Fruit fly (Drosophila melanogaster) whole organism, embryonic: Measurements from ENCODE around the gene CG8516.
A peak's percentile ranks its signal among the peaks of the same experiment; 100 is the strongest.

Source experiments
- CG10431 ChIP-seq: fragments of 200-800 bp; sonication (Bioruptor generic); optimal IDR thresholded peaks from 3 replicates; lab custom pipeline; 2018; ENCODE audit warnings: missing biosample characterization, mild to moderate bottlenecking, missing genetic modification characterization
- CG10959 ChIP-seq: fragments of 200-800 bp; sonication (Bioruptor generic); IDR thresholded peaks from 2 replicates; pipeline ENCODE4 v1.3.6; 2022; ENCODE audit warnings: missing biosample characterization, missing genetic modification characterization
- CG11247 ChIP-seq: fragments of 200-800 bp; sonication (Bioruptor generic); IDR thresholded peaks from 2 replicates; pipeline ENCODE4 v1.3.6; 2022; ENCODE audit warnings: missing biosample characterization, missing genetic modification characterization
- CG11398 ChIP-seq: fragments of 200-800 bp; sonication (Bioruptor generic); optimal IDR thresholded peaks from 2 replicates; lab custom pipeline; 2016; ENCODE audit warnings: missing biosample characterization, missing genetic modification characterization
- CG11504 ChIP-seq: fragments of 200-800 bp; sonication (Bioruptor generic); optimal IDR thresholded peaks from 3 replicates; lab custom pipeline; 2019; ENCODE audit warnings: missing biosample characterization, mild to moderate bottlenecking, missing genetic modification characterization, moderate library complexity
- CG13287 ChIP-seq: fragments of 200-800 bp; sonication (Bioruptor generic); IDR thresholded peaks from 2 replicates; pipeline ENCODE4 v1.3.6; 2022; ENCODE audit warnings: missing biosample characterization, missing genetic modification characterization; ENCODE audit not compliant: partially characterized antibody
- CG13424 ChIP-seq: fragments of 200-800 bp; sonication (Bioruptor generic); optimal IDR thresholded peaks from 2 replicates; lab custom pipeline; 2019; ENCODE audit warnings: missing biosample characterization, mild to moderate bottlenecking, missing genetic modification characterization, moderate library complexity
- CG13894 ChIP-seq: fragments of 200-800 bp; sonication (Bioruptor generic); optimal IDR thresholded peaks from 3 replicates; lab custom pipeline; 2018; ENCODE audit warnings: missing biosample characterization, mild to moderate bottlenecking, missing genetic modification characterization, moderate library complexity
- CG15479 ChIP-seq: fragments of 200-800 bp; sonication (Bioruptor generic); optimal IDR thresholded peaks from 3 replicates; lab custom pipeline; 2019; ENCODE audit warnings: missing biosample characterization, mild to moderate bottlenecking, missing genetic modification characterization, moderate library complexity
- CG17612 ChIP-seq: fragments of 200-800 bp; sonication (Bioruptor generic); IDR thresholded peaks from 2 replicates; pipeline ENCODE4 v1.3.6; 2022; ENCODE audit warnings: missing biosample characterization, missing genetic modification characterization
- CG18262 ChIP-seq: fragments of 200-800 bp; optimal IDR thresholded peaks from 3 replicates; lab custom pipeline; 2019; ENCODE audit warnings: missing biosample characterization, mild to moderate bottlenecking, missing genetic modification characterization, moderate library complexity
- CG30020 ChIP-seq: fragments of 200-800 bp; optimal IDR thresholded peaks from 2 replicates; lab custom pipeline; 2019; ENCODE audit warnings: missing biosample characterization, mild to moderate bottlenecking, missing genetic modification characterization, moderate library complexity
- CG31224 ChIP-seq: fragments of 200-800 bp; sonication (Bioruptor generic); IDR thresholded peaks from 2 replicates; pipeline ENCODE4 v1.3.6; 2022; ENCODE audit warnings: missing biosample characterization, missing genetic modification characterization
- CG31365 ChIP-seq: fragments of 200-800 bp; sonication (Bioruptor generic); optimal IDR thresholded peaks from 2 replicates; lab custom pipeline; 2018; ENCODE audit warnings: missing biosample characterization, mild to moderate bottlenecking, missing genetic modification characterization
- CG3995 ChIP-seq: fragments of 200-800 bp; sonication (Bioruptor generic); optimal IDR thresholded peaks from 3 replicates; lab custom pipeline; 2016; ENCODE audit warnings: missing biosample characterization, missing genetic modification characterization
- CG6683 ChIP-seq: fragments of 200-800 bp; sonication (Bioruptor generic); optimal IDR thresholded peaks from 2 replicates; lab custom pipeline; 2017; ENCODE audit warnings: missing biosample characterization, mild to moderate bottlenecking, missing genetic modification characterization, missing genetic modification reagents
- CG7839 ChIP-seq: fragments of 200-800 bp; sonication (Bioruptor generic); optimal IDR thresholded peaks from 3 replicates; lab custom pipeline; 2018; ENCODE audit warnings: missing biosample characterization, mild to moderate bottlenecking, missing genetic modification characterization, moderate library complexity
- CG9609 ChIP-seq: fragments of 200-800 bp; sonication (Bioruptor generic); optimal IDR thresholded peaks from 3 replicates; lab custom pipeline; 2016; ENCODE audit warnings: missing biosample characterization, missing genetic modification characterization
- CTCF ChIP-seq: fragments of 200-800 bp; sonication (Bioruptor generic); optimal IDR thresholded peaks from 2 replicates; lab custom pipeline; 2017; ENCODE audit warnings: missing biosample characterization, mild to moderate bottlenecking, missing genetic modification characterization, moderate library complexity
- CrebB ChIP-seq: fragments of 200-800 bp; sonication (Bioruptor generic); optimal IDR thresholded peaks from 3 replicates; lab custom pipeline; 2018; ENCODE audit warnings: missing biosample characterization, mild to moderate bottlenecking, missing genetic modification characterization
- ERR ChIP-seq: fragments of 200-800 bp; sonication (Bioruptor generic); optimal IDR thresholded peaks from 2 replicates; lab custom pipeline; 2016; ENCODE audit warnings: missing biosample characterization, missing genetic modification characterization
- GATAe ChIP-seq: fragments of 200-800 bp; sonication (Bioruptor generic); conservative IDR thresholded peaks from 2 replicates; pipeline ENCODE4 v1.3.6; 2022; ENCODE audit warnings: missing biosample characterization, missing genetic modification characterization
- Gsc ChIP-seq: fragments of 200-800 bp; sonication (Bioruptor generic); IDR thresholded peaks from 2 replicates; pipeline ENCODE4 v1.3.6; 2022; ENCODE audit warnings: missing biosample characterization, missing genetic modification characterization
- Gug ChIP-seq: fragments of 200-800 bp; sonication (Bioruptor generic); IDR thresholded peaks from 4 replicates; pipeline ENCODE4 v1.3.6; 2022; ENCODE audit warnings: missing biosample characterization, missing genetic modification characterization
- Jarid2 ChIP-seq: fragments of 200-800 bp; sonication (Bioruptor generic); optimal IDR thresholded peaks from 3 replicates; lab custom pipeline; 2017; ENCODE audit warnings: mild to moderate bottlenecking, missing biosample characterization, missing genetic modification reagents, missing genetic modification characterization
- MBD-R2 ChIP-seq: fragments of 200-800 bp; sonication (Bioruptor generic); IDR thresholded peaks from 2 replicates; pipeline ENCODE4 v1.3.6; 2022; ENCODE audit warnings: missing biosample characterization, missing genetic modification characterization
- Oaz ChIP-seq: fragments of 200-800 bp; sonication (Bioruptor generic); IDR thresholded peaks from 2 replicates; pipeline ENCODE4 v1.3.6; 2022; ENCODE audit warnings: missing biosample characterization, missing genetic modification characterization
- Oli ChIP-seq: fragments of 200-800 bp; sonication (Bioruptor generic); optimal IDR thresholded peaks from 2 replicates; lab custom pipeline; 2018; ENCODE audit warnings: missing biosample characterization, mild to moderate bottlenecking, missing genetic modification characterization, moderate library complexity
- Rfx ChIP-seq: fragments of 200-800 bp; sonication (Bioruptor generic); IDR thresholded peaks from 2 replicates; pipeline ENCODE4 v1.3.6; 2022; ENCODE audit warnings: missing biosample characterization, missing genetic modification characterization
- Sox102F ChIP-seq: fragments of 200-800 bp; sonication (Bioruptor generic); optimal IDR thresholded peaks from 2 replicates; lab custom pipeline; 2018; ENCODE audit warnings: missing biosample characterization, mild to moderate bottlenecking, missing genetic modification characterization, moderate library complexity
- Taf1 ChIP-seq: fragments of 200-800 bp; sonication (Bioruptor generic); IDR thresholded peaks from 2 replicates; pipeline ENCODE4 v1.3.6; 2022; ENCODE audit warnings: missing biosample characterization, missing genetic modification characterization
- Xbp1 ChIP-seq: fragments of 200-800 bp; sonication (Bioruptor generic); optimal IDR thresholded peaks from 3 replicates; lab custom pipeline; 2016; ENCODE audit warnings: missing biosample characterization, mild to moderate bottlenecking, missing genetic modification characterization
- aop ChIP-seq: fragments of 200-800 bp; sonication (Bioruptor generic); IDR thresholded peaks from 2 replicates; pipeline ENCODE4 v1.3.6; 2022; ENCODE audit warnings: missing biosample characterization, missing genetic modification characterization
- cas ChIP-seq: fragments of 200-800 bp; sonication (Bioruptor generic); IDR thresholded peaks from 2 replicates; pipeline ENCODE4 v1.3.6; 2022; ENCODE audit warnings: missing biosample characterization, missing genetic modification characterization
- caup ChIP-seq: fragments of 200-800 bp; sonication (Bioruptor generic); optimal IDR thresholded peaks from 3 replicates; lab custom pipeline; 2017; ENCODE audit warnings: missing biosample characterization, mild to moderate bottlenecking, missing genetic modification characterization, moderate library complexity; ENCODE audit not compliant: severe bottlenecking
- chm ChIP-seq: fragments of 200-800 bp; sonication (Bioruptor generic); IDR thresholded peaks from 2 replicates; pipeline ENCODE4 v1.3.6; 2022; ENCODE audit warnings: missing biosample characterization, missing genetic modification characterization
- crc ChIP-seq: fragments of 200-800 bp; sonication (Bioruptor generic); optimal IDR thresholded peaks from 2 replicates; lab custom pipeline; 2016; ENCODE audit warnings: missing biosample characterization, missing genetic modification characterization
- dm ChIP-seq: fragments of 200-800 bp; sonication (Bioruptor generic); optimal IDR thresholded peaks from 3 replicates; lab custom pipeline; 2016; ENCODE audit warnings: missing biosample characterization, missing genetic modification characterization
- en ChIP-seq: fragments of 200-800 bp; sonication (Bioruptor generic); optimal IDR thresholded peaks from 2 replicates; lab custom pipeline; 2016; ENCODE audit warnings: missing biosample characterization, missing genetic modification characterization
- ewg ChIP-seq: fragments of 200-800 bp; sonication (Bioruptor generic); optimal IDR thresholded peaks from 3 replicates; lab custom pipeline; 2017; ENCODE audit warnings: mild to moderate bottlenecking, missing biosample characterization, missing genetic modification reagents, missing genetic modification characterization
- fd3F ChIP-seq: fragments of 200-800 bp; sonication (Bioruptor generic); optimal IDR thresholded peaks from 2 replicates; lab custom pipeline; 2018; ENCODE audit warnings: missing biosample characterization, mild to moderate bottlenecking, missing genetic modification characterization, moderate library complexity
- gcm ChIP-seq: fragments of 200-800 bp; sonication (Bioruptor generic); optimal IDR thresholded peaks from 2 replicates; lab custom pipeline; 2019; ENCODE audit warnings: missing biosample characterization, mild to moderate bottlenecking, missing genetic modification characterization, moderate library complexity
- insv ChIP-seq, 2 experiments: fragments of 200-800 bp; sonication (Bioruptor generic); optimal IDR thresholded peaks; 3 replicates each; lab custom pipeline; 2016 to 2018; ENCODE audit warnings: missing biosample characterization in 2 of 2, missing genetic modification characterization in 2 of 2
- inv ChIP-seq: fragments of 200-800 bp; sonication (Bioruptor generic); IDR thresholded peaks from 2 replicates; pipeline ENCODE4 v1.3.6; 2022; ENCODE audit warnings: missing biosample characterization, missing genetic modification characterization; ENCODE audit not compliant: partially characterized antibody
- maf-S ChIP-seq: fragments of 200-800 bp; sonication (Bioruptor generic); optimal IDR thresholded peaks from 2 replicates; lab custom pipeline; 2016; ENCODE audit warnings: missing biosample characterization, missing genetic modification characterization
- onecut ChIP-seq: fragments of 200-800 bp; sonication (Bioruptor generic); IDR thresholded peaks from 2 replicates; pipeline ENCODE4 v1.3.6; 2022; ENCODE audit warnings: missing biosample characterization, missing genetic modification characterization
- schlank ChIP-seq: fragments of 200-800 bp; sonication (Bioruptor generic); optimal IDR thresholded peaks from 2 replicates; lab custom pipeline; 2018; ENCODE audit warnings: missing biosample characterization, mild to moderate bottlenecking, missing genetic modification characterization
- slou ChIP-seq: fragments of 200-800 bp; sonication (Bioruptor generic); optimal IDR thresholded peaks from 3 replicates; lab custom pipeline; 2016; ENCODE audit warnings: missing biosample characterization, missing genetic modification characterization
- ttk ChIP-seq: fragments of 200-800 bp; sonication (Bioruptor generic); IDR thresholded peaks from 2 replicates; pipeline ENCODE4 v2.1.2; 2022; ENCODE audit warnings: missing biosample characterization, missing genetic modification characterization
- z ChIP-seq: fragments of 200-800 bp; sonication (Bioruptor generic); IDR thresholded peaks from 3 replicates; pipeline ENCODE4 v1.3.6; 2022; ENCODE audit warnings: missing biosample characterization, missing genetic modification characterization

Gene CG8516

DNA sequence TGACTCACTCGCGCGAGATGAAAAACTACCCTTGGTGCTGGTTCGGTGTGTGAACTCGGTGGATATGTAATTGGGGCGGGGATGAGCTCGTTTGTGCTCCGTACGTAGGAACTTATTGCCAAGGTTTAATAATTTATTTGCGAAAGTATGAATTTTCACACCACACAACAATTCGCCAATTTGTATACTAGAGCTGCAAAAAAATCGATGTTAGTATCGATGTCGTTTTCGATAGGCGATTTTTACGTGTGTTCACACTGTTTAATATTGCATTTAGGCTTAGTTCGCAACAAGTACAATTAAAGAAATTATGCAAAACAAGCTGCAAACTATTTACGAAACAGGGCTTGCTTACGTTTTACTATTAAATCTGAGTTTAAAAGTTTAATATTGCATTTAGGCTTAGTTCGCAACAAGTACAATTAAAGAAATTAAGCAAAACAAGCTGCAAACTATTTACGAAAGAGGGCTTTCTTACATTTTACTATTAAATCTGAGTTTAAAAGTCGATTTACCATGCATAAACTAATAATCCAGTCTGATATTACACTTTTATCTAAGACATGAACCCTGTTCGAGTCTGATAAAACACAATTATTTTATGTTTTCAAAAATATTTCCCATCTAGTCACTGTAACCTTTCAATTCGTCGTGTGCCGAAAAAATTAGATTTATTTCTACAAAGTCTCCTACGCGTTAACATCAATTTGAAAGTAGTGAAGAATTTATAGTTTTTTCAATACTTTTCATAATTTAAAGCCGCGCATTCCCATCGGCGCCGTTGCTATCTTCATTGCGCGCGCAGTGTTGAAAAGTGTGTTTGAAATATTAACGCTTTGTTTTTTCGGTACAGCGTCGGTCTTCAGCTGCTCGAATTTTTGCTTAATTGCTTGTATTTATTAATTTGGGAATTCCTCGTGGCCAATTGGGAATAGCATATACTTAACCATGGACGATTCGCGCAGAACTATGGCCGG, 29.9 kb upstream of the CG8516 start, which contains the start of the genes Snap24 and CG8478 (continued):
- TF ChIP-seq CG11398: no peak
- no peak for TF ChIP-seq CG11504 (tag; lab: Kevin White, UChicago)
- TF ChIP-seq CG7839 (tag; lab: Kevin White, UChicago): no peak
- no peak for TF ChIP-seq slou
- no peak for TF ChIP-seq CG3995
- no peak for TF ChIP-seq crc
- no peak for TF ChIP-seq en
- TF ChIP-seq CG10959 (GFP tag; lab: Robert Waterston, UW): no peak
- no peak for TF ChIP-seq z (GFP tag; lab: Robert Waterston, UW)
- no peak for TF ChIP-seq gcm (GFP tag; lab: Kevin White, UChicago)
- TF ChIP-seq CTCF: no peak
- TF ChIP-seq CG11247: no peak
- no peak for TF ChIP-seq insv (GFP tag; optimal IDR thresholded peaks at IDR 0.05; lab: Kevin White, UChicago)
- TF ChIP-seq fd3F: no peak
- TF ChIP-seq CG30020 (tag; lab: Kevin White, UChicago): peak; percentile 84
- TF ChIP-seq aop (GFP tag; lab: Robert Waterston, UW): no peak
- TF ChIP-seq onecut (GFP tag; lab: Robert Waterston, UW): peak; percentile 31; the same call in 1 of the 2 replicates
- TF ChIP-seq CG31365 (tag; lab: Kevin White, UChicago): no peak
- TF ChIP-seq MBD-R2 (GFP tag; lab: Robert Waterston, UW): peak; percentile 59
- no peak for TF ChIP-seq Taf1 (GFP tag; lab: Robert Waterston, UW)
- TF ChIP-seq GATAe: no peak
- no peak for TF ChIP-seq CG6683 (GFP tag; lab: Kevin White, UChicago)
- no peak for TF ChIP-seq CG9609 (GFP tag; lab: Kevin White, UChicago)
- TF ChIP-seq inv (GFP tag; lab: Robert Waterston, UW): peak; percentile 72
- TF ChIP-seq CG13424 (tag; lab: Kevin White, UChicago): no peak
- TF ChIP-seq Jarid2 (GFP tag; lab: Kevin White, UChicago): no peak
- TF ChIP-seq caup (GFP tag; lab: Kevin White, UChicago): no peak
- TF ChIP-seq Rfx (GFP tag; lab: Robert Waterston, UW): no peak
- TF ChIP-seq CG31224 (GFP tag; lab: Robert Waterston, UW): no peak
- no peak for TF ChIP-seq CG10431 (GFP tag; lab: Kevin White, UChicago)
- peak; percentile 47 for TF ChIP-seq ewg (GFP tag; lab: Kevin White, UChicago)
- TF ChIP-seq chm (GFP tag; lab: Robert Waterston, UW): no peak
- TF ChIP-seq Gsc: no peak
- TF ChIP-seq Sox102F: no peak
- no peak for TF ChIP-seq CG17612
- no peak for TF ChIP-seq maf-S
- TF ChIP-seq CG15479 (GFP tag; lab: Kevin White, UChicago): no peak
- no peak for TF ChIP-seq Oli
- no peak for TF ChIP-seq cas (GFP tag; lab: Robert Waterston, UW)
- no peak for TF ChIP-seq CG13894 (tag; lab: Kevin White, UChicago)
- no peak for TF ChIP-seq CrebB
- TF ChIP-seq Xbp1 (GFP tag; lab: Kevin White, UChicago): peak; percentile 13
- TF ChIP-seq CG18262 (tag; lab: Kevin White, UChicago): no peak
- TF ChIP-seq ERR (GFP tag; lab: Kevin White, UChicago): no peak
- TF ChIP-seq CG13287 (GFP tag; lab: Robert Waterston, UW): peak; percentile 82
- no peak for TF ChIP-seq ttk (GFP tag; lab: Robert Waterston, UW)
- no peak for TF ChIP-seq Gug (GFP tag; lab: Robert Waterston, UW)
- TF ChIP-seq schlank (tag; lab: Kevin White, UChicago): no peak
- TF ChIP-seq Oaz (GFP tag; lab: Robert Waterston, UW): no peak
- no peak for TF ChIP-seq dm
